Fruit fly (Drosophila melanogaster) whole organism, embryonic: ENCODE data around the gene CG34353.

Experiments used
- ATbp ChIP-seq: fragments of 200-800 bp; sonication (Bioruptor generic); optimal IDR thresholded peaks from 2 replicates; lab custom pipeline; 2017; ENCODE audit warnings: missing biosample characterization, mild to moderate bottlenecking, missing genetic modification characterization, missing genetic modification reagents
- Bgb ChIP-seq: fragments of 200-800 bp; sonication (Bioruptor generic); IDR thresholded peaks from 2 replicates; pipeline ENCODE4 v1.3.6; 2022; ENCODE audit warnings: missing biosample characterization, missing genetic modification characterization; ENCODE audit not compliant: partially characterized antibody
- CG10209 ChIP-seq: fragments of 200-800 bp; sonication (Bioruptor generic); optimal IDR thresholded peaks from 3 replicates; lab custom pipeline; 2017; ENCODE audit warnings: missing biosample characterization, mild to moderate bottlenecking, missing genetic modification characterization, missing genetic modification reagents
- CG10366 ChIP-seq: fragments of 200-800 bp; sonication (Bioruptor generic); IDR thresholded peaks from 2 replicates; pipeline ENCODE4 v1.3.6; 2022; ENCODE audit warnings: missing biosample characterization, missing genetic modification characterization
- CG10543 ChIP-seq: fragments of 200-800 bp; sonication (Bioruptor generic); optimal IDR thresholded peaks from 3 replicates; lab custom pipeline; 2017; ENCODE audit warnings: missing biosample characterization, mild to moderate bottlenecking, missing genetic modification characterization, moderate library complexity
- CG11504 ChIP-seq: fragments of 200-800 bp; sonication (Bioruptor generic); optimal IDR thresholded peaks from 3 replicates; lab custom pipeline; 2019; ENCODE audit warnings: missing biosample characterization, mild to moderate bottlenecking, missing genetic modification characterization, moderate library complexity
- CG11695 ChIP-seq: fragments of 200-800 bp; sonication (Bioruptor generic); IDR thresholded peaks from 3 replicates; pipeline ENCODE4 v1.3.6; 2022; ENCODE audit warnings: missing biosample characterization, missing genetic modification characterization
- CG13123 ChIP-seq: fragments of 200-800 bp; sonication (Bioruptor generic); optimal IDR thresholded peaks from 2 replicates; lab custom pipeline; 2016; ENCODE audit warnings: missing biosample characterization, missing genetic modification characterization
- CG13287 ChIP-seq: fragments of 200-800 bp; sonication (Bioruptor generic); IDR thresholded peaks from 2 replicates; pipeline ENCODE4 v1.3.6; 2022; ENCODE audit warnings: missing biosample characterization, missing genetic modification characterization; ENCODE audit not compliant: partially characterized antibody
- CG13296 ChIP-seq: fragments of 200-800 bp; sonication (Bioruptor generic); optimal IDR thresholded peaks from 3 replicates; lab custom pipeline; 2018; ENCODE audit warnings: missing biosample characterization, mild to moderate bottlenecking, missing genetic modification characterization
- CG14710 ChIP-seq: fragments of 200-800 bp; sonication (Bioruptor generic); optimal IDR thresholded peaks from 3 replicates; lab custom pipeline; 2019; ENCODE audit warnings: missing biosample characterization, mild to moderate bottlenecking, missing genetic modification characterization, moderate library complexity
- CG1529 ChIP-seq: fragments of 200-800 bp; sonication (Bioruptor generic); optimal IDR thresholded peaks from 3 replicates; lab custom pipeline; 2018; ENCODE audit warnings: missing biosample characterization, missing genetic modification characterization
- CG2202 ChIP-seq: fragments of 200-800 bp; sonication (Bioruptor generic); optimal IDR thresholded peaks from 2 replicates; lab custom pipeline; 2018; ENCODE audit warnings: missing biosample characterization, mild to moderate bottlenecking, missing genetic modification characterization
- CG2678 ChIP-seq: fragments of 200-800 bp; sonication (Bioruptor generic); optimal IDR thresholded peaks from 3 replicates; lab custom pipeline; 2019; ENCODE audit warnings: missing biosample characterization, mild to moderate bottlenecking, missing genetic modification characterization, moderate library complexity
- CG2875 ChIP-seq: fragments of 200-800 bp; sonication (Bioruptor generic); optimal IDR thresholded peaks from 2 replicates; lab custom pipeline; 2017; ENCODE audit warnings: missing biosample characterization, mild to moderate bottlenecking, missing genetic modification characterization, missing genetic modification reagents
- CG31388 ChIP-seq: fragments of 200-800 bp; sonication (Bioruptor generic); optimal IDR thresholded peaks from 2 replicates; lab custom pipeline; 2016; ENCODE audit warnings: missing biosample characterization, missing genetic modification characterization
- CG33557 ChIP-seq: fragments of 200-800 bp; sonication (Bioruptor generic); optimal IDR thresholded peaks from 2 replicates; lab custom pipeline; 2019; ENCODE audit warnings: missing biosample characterization, mild to moderate bottlenecking, missing genetic modification characterization, moderate library complexity
- CG34224 ChIP-seq: fragments of 200-800 bp; sonication (Bioruptor generic); IDR thresholded peaks from 3 replicates; pipeline ENCODE4 v1.3.6; 2022; ENCODE audit warnings: missing biosample characterization, missing genetic modification characterization; ENCODE audit not compliant: partially characterized antibody
- CG34422 ChIP-seq: fragments of 200-800 bp; sonication (Bioruptor generic); IDR thresholded peaks from 3 replicates; pipeline ENCODE4 v1.3.6; 2022; ENCODE audit warnings: missing biosample characterization, missing genetic modification characterization
- CG3726 ChIP-seq: fragments of 200-800 bp; sonication (Bioruptor generic); IDR thresholded peaks from 3 replicates; pipeline ENCODE4, ENCODE4 v1.3.6; 2022; ENCODE audit warnings: missing biosample characterization, missing genetic modification characterization
- CG3995 ChIP-seq: fragments of 200-800 bp; sonication (Bioruptor generic); optimal IDR thresholded peaks from 3 replicates; lab custom pipeline; 2016; ENCODE audit warnings: missing biosample characterization, missing genetic modification characterization
- CG42726 ChIP-seq: fragments of 200-800 bp; sonication (Bioruptor generic); IDR thresholded peaks from 2 replicates; pipeline ENCODE4 v1.3.6; 2022; ENCODE audit warnings: missing biosample characterization, missing genetic modification characterization; ENCODE audit not compliant: partially characterized antibody
- CG4328 ChIP-seq: fragments of 200-800 bp; sonication (Bioruptor generic); optimal IDR thresholded peaks from 3 replicates; lab custom pipeline; 2017; ENCODE audit warnings: missing biosample characterization, missing genetic modification reagents, missing genetic modification characterization
- CG4360 ChIP-seq: fragments of 200-800 bp; sonication (Bioruptor generic); IDR thresholded peaks from 2 replicates; pipeline ENCODE4 v1.3.6; 2022; ENCODE audit warnings: missing biosample characterization, missing genetic modification characterization
- CG4617 ChIP-seq: fragments of 200-800 bp; sonication (Bioruptor generic); optimal IDR thresholded peaks from 3 replicates; lab custom pipeline; 2016; ENCODE audit warnings: missing biosample characterization, missing genetic modification characterization, borderline replicate concordance
- CG6813 ChIP-seq: fragments of 200-800 bp; sonication (Bioruptor generic); optimal IDR thresholded peaks from 2 replicates; lab custom pipeline; 2017; ENCODE audit warnings: missing biosample characterization, missing genetic modification characterization, mild to moderate bottlenecking, moderate library complexity, missing genetic modification reagents
- CG9797 ChIP-seq: fragments of 200-800 bp; sonication (Bioruptor generic); optimal IDR thresholded peaks from 3 replicates; lab custom pipeline; 2018; ENCODE audit warnings: missing biosample characterization, mild to moderate bottlenecking, missing genetic modification characterization
- CG9876 ChIP-seq: fragments of 200-800 bp; sonication (Bioruptor generic); optimal IDR thresholded peaks from 2 replicates; lab custom pipeline; 2016; ENCODE audit warnings: missing biosample characterization, missing genetic modification characterization
- CHES-1-like ChIP-seq: fragments of 200-800 bp; sonication (Bioruptor generic); optimal IDR thresholded peaks from 2 replicates; lab custom pipeline; 2016; ENCODE audit warnings: missing biosample characterization, missing genetic modification characterization
- CrebB ChIP-seq: fragments of 200-800 bp; sonication (Bioruptor generic); optimal IDR thresholded peaks from 3 replicates; lab custom pipeline; 2018; ENCODE audit warnings: missing biosample characterization, mild to moderate bottlenecking, missing genetic modification characterization
- H2.0 ChIP-seq: fragments of 200-800 bp; sonication (Bioruptor generic); IDR thresholded peaks from 2 replicates; pipeline ENCODE4 v1.3.6; 2022; ENCODE audit warnings: missing biosample characterization, missing genetic modification characterization
- HHEX ChIP-seq: fragments of 200-800 bp; sonication (Bioruptor generic); optimal IDR thresholded peaks from 3 replicates; lab custom pipeline; 2017; ENCODE audit warnings: missing biosample characterization, mild to moderate bottlenecking, missing genetic modification characterization, missing genetic modification reagents
- Kr ChIP-seq: fragments of 200-800 bp; sonication (Bioruptor generic); optimal IDR thresholded peaks from 2 replicates; lab custom pipeline; 2017; ENCODE audit warnings: missing biosample characterization, mild to moderate bottlenecking, missing genetic modification characterization
- Ptx1 ChIP-seq: fragments of 200-800 bp; sonication (Bioruptor generic); IDR thresholded peaks from 2 replicates; pipeline ENCODE4 v1.3.6; 2022; ENCODE audit warnings: missing biosample characterization, missing genetic modification characterization
- Rx ChIP-seq: fragments of 200-800 bp; sonication (Bioruptor generic); IDR thresholded peaks from 2 replicates; pipeline ENCODE4 v1.3.6; 2022; ENCODE audit warnings: missing biosample characterization, missing genetic modification characterization
- Sry-β ChIP-seq: fragments of 200-800 bp; sonication (Bioruptor generic); optimal IDR thresholded peaks from 2 replicates; lab custom pipeline; 2018; ENCODE audit warnings: missing biosample characterization, mild to moderate bottlenecking, missing genetic modification characterization, moderate library complexity
- Xrp1 ChIP-seq: fragments of 200-800 bp; sonication (Bioruptor generic); IDR thresholded peaks from 2 replicates; pipeline ENCODE4 v1.3.6; 2022; ENCODE audit warnings: missing biosample characterization, missing genetic modification characterization
- ap ChIP-seq: fragments of 200-800 bp; sonication (Bioruptor generic); IDR thresholded peaks from 2 replicates; pipeline ENCODE4 v1.3.6; 2022; ENCODE audit warnings: missing biosample characterization, missing genetic modification characterization
- cad ChIP-seq: fragments of >200 bp; optimal IDR thresholded peaks from 2 replicates; lab custom pipeline; 2017; ENCODE audit warnings: missing biosample characterization, missing genetic modification characterization
- crp ChIP-seq, 2 experiments: fragments of 200-800 bp; sonication (Bioruptor generic); optimal IDR thresholded peaks; 2 replicates in 1 of 2; 3 replicates in 1 of 2; lab custom pipeline; 2017; ENCODE audit warnings: missing biosample characterization in 2 of 2, missing genetic modification characterization in 2 of 2, mild to moderate bottlenecking in 1 of 2, moderate library complexity in 1 of 2
- danr ChIP-seq: fragments of 200-800 bp; sonication (Bioruptor generic); IDR thresholded peaks from 2 replicates; pipeline ENCODE4 v1.3.6; 2022; ENCODE audit warnings: missing biosample characterization, missing genetic modification characterization
- dm ChIP-seq: fragments of 200-800 bp; sonication (Bioruptor generic); optimal IDR thresholded peaks from 3 replicates; lab custom pipeline; 2016; ENCODE audit warnings: missing biosample characterization, missing genetic modification characterization
- fd96Cb ChIP-seq: fragments of 200-800 bp; sonication (Bioruptor generic); optimal IDR thresholded peaks from 2 replicates; lab custom pipeline; 2018; ENCODE audit warnings: missing biosample characterization, mild to moderate bottlenecking, missing genetic modification characterization, moderate library complexity
- pfk ChIP-seq: fragments of 200-800 bp; sonication (Bioruptor generic); optimal IDR thresholded peaks from 2 replicates; lab custom pipeline; 2018; ENCODE audit warnings: missing biosample characterization, mild to moderate bottlenecking, missing genetic modification characterization, moderate library complexity
- sens-2 ChIP-seq: fragments of 200-800 bp; sonication (Bioruptor generic); IDR thresholded peaks from 2 replicates; pipeline ENCODE4 v1.3.6; 2022; ENCODE audit warnings: missing biosample characterization, missing genetic modification characterization
- tio ChIP-seq: fragments of 200-800 bp; sonication (Bioruptor generic); optimal IDR thresholded peaks from 2 replicates; lab custom pipeline; 2017; ENCODE audit warnings: missing biosample characterization, missing genetic modification characterization, inconsistent platforms
- wek ChIP-seq: fragments of 200-800 bp; sonication (Bioruptor generic); optimal IDR thresholded peaks from 3 replicates; lab custom pipeline; 2018; ENCODE audit warnings: missing biosample characterization, mild to moderate bottlenecking, missing genetic modification characterization, moderate library complexity

CG34353 gene

DNA sequence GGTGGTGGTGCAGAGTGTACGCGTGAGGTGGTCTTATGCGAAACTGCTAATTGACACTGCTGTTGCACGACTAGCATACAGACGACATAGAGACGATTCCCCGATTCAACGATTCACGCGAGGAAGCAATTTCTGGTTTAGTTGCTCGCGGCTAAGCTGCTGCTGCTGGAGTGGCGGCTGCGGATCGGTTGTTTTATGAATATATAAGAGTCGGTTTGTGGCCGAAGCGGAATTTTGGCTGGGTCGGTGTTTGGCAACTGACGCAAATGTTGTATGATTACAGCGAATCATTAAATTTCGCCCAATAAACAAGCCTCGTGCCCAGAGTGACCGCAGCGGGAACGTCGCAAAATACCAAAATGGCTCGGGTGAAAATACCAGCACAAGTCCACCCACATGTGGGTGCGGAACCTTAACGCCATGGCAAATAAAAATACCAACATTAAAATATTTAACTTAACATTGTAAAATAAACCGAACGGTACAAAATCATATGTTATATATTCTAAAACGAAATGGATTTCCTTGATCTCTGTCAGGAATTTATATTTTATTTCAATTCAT, 42.1 kb upstream of the CG34353 start, which contains the start of gene mfrn (continued):
- TF ChIP-seq CG34224 (GFP tag; lab: Robert Waterston, UW) (peak; percentile 29; the same call in 1 of the 3 replicates), ap (no peak), Bgb (GFP tag; lab: Robert Waterston, UW) (peak; percentile 39; the same call in 1 of the 2 replicates), CG9797 (GFP tag; lab: Kevin White, UChicago) (peak; percentile 66), CG13287 (peak; percentile 26; the same call in 1 of the 2 replicates), CG4617 (GFP tag; lab: Kevin White, UChicago) (peak; percentile 46), CG10543 (GFP tag; lab: Kevin White, UChicago) (no peak)

DNA sequence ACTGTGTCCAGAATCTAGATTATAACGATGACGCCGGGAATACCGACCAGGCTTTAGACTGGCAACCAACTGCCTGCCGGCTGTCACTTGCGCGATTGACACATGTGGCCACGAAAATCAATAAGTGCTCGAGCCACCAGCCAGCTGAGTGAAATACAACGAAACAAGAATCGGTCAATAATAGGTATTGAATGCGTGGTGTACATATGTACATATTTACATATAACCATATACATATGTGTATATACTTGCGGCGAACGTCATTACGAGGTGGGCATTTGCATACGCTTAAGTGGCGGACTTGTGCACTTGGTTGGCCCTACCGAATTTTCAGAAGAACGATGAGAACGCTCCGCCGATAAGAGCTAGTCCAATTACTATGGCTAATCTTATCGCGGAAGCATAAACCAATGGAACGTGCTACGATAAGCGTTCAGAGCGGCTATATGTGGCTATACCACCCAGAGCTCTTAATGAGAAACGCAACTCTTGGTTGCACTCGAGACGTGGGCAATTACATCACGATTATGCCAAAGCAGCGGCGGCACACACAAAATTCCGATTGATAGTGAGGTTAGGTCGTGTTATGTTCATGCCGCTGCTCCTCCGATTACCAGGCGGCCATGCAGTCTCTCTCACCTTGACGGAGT, 41.0 kb upstream of the CG34353 start:
- TF ChIP-seq sens-2 (GFP tag; lab: Robert Waterston, UW): 0 out of 2 replicates have a peak, but pooled peaks have one; percentile 7
- peak; percentile 31; the same call in 1 of the 2 replicates for TF ChIP-seq CG4360 (GFP tag; lab: Robert Waterston, UW)
- TF ChIP-seq CG3726 (GFP tag; lab: Robert Waterston, UW): no peak
- TF ChIP-seq CG14710 (tag; lab: Kevin White, UChicago): peak; percentile 30
- TF ChIP-seq CG9876 (GFP tag; lab: Kevin White, UChicago): no peak
- TF ChIP-seq CG2678 (tag; lab: Kevin White, UChicago): peak; percentile 35
- peak; percentile 43 for TF ChIP-seq CG6813 (GFP tag; lab: Kevin White, UChicago)
- TF ChIP-seq CG4328 (GFP tag; lab: Kevin White, UChicago): peak; percentile 45
- TF ChIP-seq Ptx1 (GFP tag; lab: Robert Waterston, UW): no peak
- TF ChIP-seq CG33557 (GFP tag; lab: Kevin White, UChicago): peak; percentile 77
- peak; percentile 57 for TF ChIP-seq wek (GFP tag; lab: Kevin White, UChicago)
- TF ChIP-seq CHES-1-like (GFP tag; lab: Kevin White, UChicago): no peak
- TF ChIP-seq pfk (GFP tag; lab: Kevin White, UChicago): peak; percentile 10
- TF ChIP-seq CG1529 (GFP tag; lab: Kevin White, UChicago): peak; percentile 46
- no peak for TF ChIP-seq Kr
- peak; percentile 71 for TF ChIP-seq ATbp
- TF ChIP-seq CrebB (tag; lab: Kevin White, UChicago): no peak
- TF ChIP-seq Sry-β (GFP tag; lab: Kevin White, UChicago): no peak
- no peak for TF ChIP-seq CG13123 (GFP tag; lab: Kevin White, UChicago)
- TF ChIP-seq CG31388 (GFP tag; lab: Kevin White, UChicago): no peak
- TF ChIP-seq CG10366: no peak; the same call in 1 of the 2 replicates
- TF ChIP-seq fd96Cb: no peak
- no peak for TF ChIP-seq CG3995
- TF ChIP-seq CG13296 (GFP tag; lab: Kevin White, UChicago): peak; percentile 44
- TF ChIP-seq CG2202 (tag; lab: Kevin White, UChicago): peak; percentile 32
- TF ChIP-seq Rx (GFP tag; lab: Robert Waterston, UW): no peak
- TF ChIP-seq CG42726 (GFP tag; lab: Robert Waterston, UW): no peak
- peak; percentile 24 for TF ChIP-seq CG2875 (GFP tag; lab: Kevin White, UChicago)
- TF ChIP-seq CG34422 (GFP tag; lab: Robert Waterston, UW): no peak
- no peak for TF ChIP-seq dm (GFP tag; lab: Kevin White, UChicago)
- TF ChIP-seq danr (GFP tag; lab: Robert Waterston, UW): no peak
- TF ChIP-seq crp (GFP tag; optimal IDR thresholded peaks at IDR 0.05; lab: Kevin White, UChicago): no peak
- TF ChIP-seq CG11695 (GFP tag; lab: Robert Waterston, UW): no peak
- no peak for TF ChIP-seq CG11504 (tag; lab: Kevin White, UChicago)
- TF ChIP-seq CG10209 (GFP tag; lab: Kevin White, UChicago): peak; percentile 5
- no peak for TF ChIP-seq H2.0 (GFP tag; lab: Robert Waterston, UW)
- no peak for TF ChIP-seq cad (GFP tag; lab: Kevin White, UChicago)
- TF ChIP-seq tio (GFP tag; lab: Kevin White, UChicago): no peak
- peak; percentile 48; the same call in 1 of the 2 replicates for TF ChIP-seq Xrp1 (GFP tag; lab: Robert Waterston, UW)
- peak; percentile 38 for TF ChIP-seq HHEX (GFP tag; lab: Kevin White, UChicago)
